Fruit fly (Drosophila melanogaster) whole organism, embryonic: ENCODE measurements around the gene CG42571.

Experiments
- ATbp ChIP-seq: fragments of 200-800 bp; sonication (Bioruptor generic); optimal IDR thresholded peaks from 2 replicates; lab custom pipeline; 2017; ENCODE audit warnings: missing biosample characterization, mild to moderate bottlenecking, missing genetic modification characterization, missing genetic modification reagents
- CG1024 ChIP-seq: fragments of 200-800 bp; sonication (Bioruptor generic); IDR thresholded peaks from 2 replicates; pipeline ENCODE4 v1.3.6; 2022; ENCODE audit warnings: missing biosample characterization, missing genetic modification characterization
- CG10543 ChIP-seq: fragments of 200-800 bp; sonication (Bioruptor generic); optimal IDR thresholded peaks from 3 replicates; lab custom pipeline; 2017; ENCODE audit warnings: missing biosample characterization, mild to moderate bottlenecking, missing genetic modification characterization, moderate library complexity
- CG10979 ChIP-seq: fragments of 200-800 bp; sonication (Bioruptor generic); optimal IDR thresholded peaks from 2 replicates; lab custom pipeline; 2018; ENCODE audit warnings: missing biosample characterization, mild to moderate bottlenecking, missing genetic modification characterization, moderate library complexity
- CG12659 ChIP-seq: fragments of 200-800 bp; sonication (Bioruptor generic); optimal IDR thresholded peaks from 3 replicates; lab custom pipeline; 2017; ENCODE audit warnings: mild to moderate bottlenecking, missing biosample characterization, missing genetic modification reagents, missing genetic modification characterization
- CG13296 ChIP-seq: fragments of 200-800 bp; sonication (Bioruptor generic); optimal IDR thresholded peaks from 3 replicates; lab custom pipeline; 2018; ENCODE audit warnings: missing biosample characterization, mild to moderate bottlenecking, missing genetic modification characterization
- CG14441 ChIP-seq: fragments of 200-800 bp; sonication (Bioruptor generic); IDR thresholded peaks from 2 replicates; pipeline ENCODE4 v1.3.6; 2022; ENCODE audit warnings: missing biosample characterization, missing genetic modification characterization
- CG16813 ChIP-seq: fragments of 200-800 bp; sonication (Bioruptor generic); IDR thresholded peaks from 3 replicates; pipeline ENCODE4 v1.3.6; 2022; ENCODE audit warnings: missing biosample characterization, missing genetic modification characterization; ENCODE audit not compliant: partially characterized antibody
- CG16815 ChIP-seq: fragments of 200-800 bp; sonication (Bioruptor generic); optimal IDR thresholded peaks from 3 replicates; lab custom pipeline; 2017; ENCODE audit warnings: missing biosample characterization, mild to moderate bottlenecking, missing genetic modification characterization
- CG17359 ChIP-seq: fragments of 200-800 bp; sonication (Bioruptor generic); optimal IDR thresholded peaks from 3 replicates; lab custom pipeline; 2018; ENCODE audit warnings: missing biosample characterization, mild to moderate bottlenecking, missing genetic modification characterization, moderate library complexity
- CG17385 ChIP-seq: fragments of 200-800 bp; sonication (Bioruptor generic); optimal IDR thresholded peaks from 3 replicates; lab custom pipeline; 2018; ENCODE audit warnings: missing biosample characterization, mild to moderate bottlenecking, missing genetic modification characterization
- CG18262 ChIP-seq: fragments of 200-800 bp; optimal IDR thresholded peaks from 3 replicates; lab custom pipeline; 2019; ENCODE audit warnings: missing biosample characterization, mild to moderate bottlenecking, missing genetic modification characterization, moderate library complexity
- CG18476 ChIP-seq: fragments of 200-800 bp; sonication (Bioruptor generic); optimal IDR thresholded peaks from 2 replicates; lab custom pipeline; 2016; ENCODE audit warnings: missing biosample characterization, mild to moderate bottlenecking, missing genetic modification characterization
- CG2120 ChIP-seq: fragments of 200-800 bp; sonication (Bioruptor generic); optimal IDR thresholded peaks from 3 replicates; lab custom pipeline; 2016; ENCODE audit warnings: missing biosample characterization, missing genetic modification characterization
- CG2678 ChIP-seq: fragments of 200-800 bp; sonication (Bioruptor generic); optimal IDR thresholded peaks from 3 replicates; lab custom pipeline; 2019; ENCODE audit warnings: missing biosample characterization, mild to moderate bottlenecking, missing genetic modification characterization, moderate library complexity
- CG2712 ChIP-seq: fragments of 200-800 bp; optimal IDR thresholded peaks from 3 replicates; lab custom pipeline; 2019; ENCODE audit warnings: missing biosample characterization, mild to moderate bottlenecking, missing genetic modification characterization, moderate library complexity
- CG30020 ChIP-seq: fragments of 200-800 bp; optimal IDR thresholded peaks from 2 replicates; lab custom pipeline; 2019; ENCODE audit warnings: missing biosample characterization, mild to moderate bottlenecking, missing genetic modification characterization, moderate library complexity
- CG3281 ChIP-seq: fragments of 200-800 bp; sonication (Bioruptor generic); optimal IDR thresholded peaks from 3 replicates; lab custom pipeline; 2017; ENCODE audit warnings: missing biosample characterization, mild to moderate bottlenecking, missing genetic modification characterization
- CG4404 ChIP-seq: fragments of 200-800 bp; sonication (Bioruptor generic); IDR thresholded peaks from 2 replicates; pipeline ENCODE4 v1.3.6; 2022; ENCODE audit warnings: missing biosample characterization, missing genetic modification characterization
- CG5953 ChIP-seq: fragments of 200-800 bp; sonication (Bioruptor generic); IDR thresholded peaks from 2 replicates; pipeline ENCODE4 v1.3.6; 2022; ENCODE audit warnings: missing biosample characterization, missing genetic modification characterization
- CG6654 ChIP-seq: fragments of 200-800 bp; sonication (Bioruptor generic); optimal IDR thresholded peaks from 2 replicates; lab custom pipeline; 2017; ENCODE audit warnings: missing biosample characterization, mild to moderate bottlenecking, missing genetic modification characterization
- CoRest ChIP-seq: fragments of 200-800 bp; sonication (Bioruptor generic); optimal IDR thresholded peaks from 3 replicates; lab custom pipeline; 2018; ENCODE audit warnings: missing biosample characterization, mild to moderate bottlenecking, missing genetic modification characterization, moderate library complexity
- Deaf1 ChIP-seq: fragments of 200-800 bp; optimal IDR thresholded peaks from 3 replicates; lab custom pipeline; 2019; ENCODE audit warnings: missing biosample characterization, mild to moderate bottlenecking, missing genetic modification characterization, moderate library complexity
- Meics ChIP-seq: fragments of 200-800 bp; sonication (Bioruptor generic); optimal IDR thresholded peaks from 2 replicates; lab custom pipeline; 2017; ENCODE audit warnings: missing biosample characterization, mild to moderate bottlenecking, missing genetic modification characterization
- Nf-YB ChIP-seq: fragments of 200-800 bp; sonication (Bioruptor generic); optimal IDR thresholded peaks from 3 replicates; lab custom pipeline; 2019; ENCODE audit warnings: missing biosample characterization, mild to moderate bottlenecking, missing genetic modification characterization, moderate library complexity
- PHDP ChIP-seq: fragments of 200-800 bp; sonication (Bioruptor generic); optimal IDR thresholded peaks from 3 replicates; lab custom pipeline; 2018; ENCODE audit warnings: missing biosample characterization, mild to moderate bottlenecking, missing genetic modification characterization, moderate library complexity
- Six4 ChIP-seq: fragments of 200-800 bp; sonication (Bioruptor generic); optimal IDR thresholded peaks from 2 replicates; lab custom pipeline; 2016; ENCODE audit warnings: missing biosample characterization, missing genetic modification characterization
- chif ChIP-seq, 2 experiments: fragments of 200-800 bp; sonication (Bioruptor generic); optimal IDR thresholded peaks; 3 replicates each; lab custom pipeline; 2016; ENCODE audit warnings: missing biosample characterization in 2 of 2, missing genetic modification characterization in 2 of 2
- crol ChIP-seq: fragments of 200-800 bp; sonication (Bioruptor generic); IDR thresholded peaks from 2 replicates; pipeline ENCODE4 v1.3.6; 2022; ENCODE audit warnings: missing biosample characterization, missing genetic modification characterization
- cwo ChIP-seq: fragments of 200-800 bp; sonication (Bioruptor generic); optimal IDR thresholded peaks from 3 replicates; lab custom pipeline; 2017; ENCODE audit warnings: missing biosample characterization, missing genetic modification characterization, mild to moderate bottlenecking, moderate library complexity, missing genetic modification reagents
- exex ChIP-seq: fragments of 200-800 bp; sonication (Bioruptor generic); optimal IDR thresholded peaks from 4 replicates; lab custom pipeline; 2018; ENCODE audit warnings: missing biosample characterization, mild to moderate bottlenecking, missing genetic modification characterization, moderate library complexity
- gsb-n ChIP-seq: fragments of 200-800 bp; sonication (Bioruptor generic); optimal IDR thresholded peaks from 3 replicates; lab custom pipeline; 2018; ENCODE audit warnings: missing biosample characterization, mild to moderate bottlenecking, missing genetic modification characterization
- jing ChIP-seq: fragments of 200-800 bp; sonication (Bioruptor generic); optimal IDR thresholded peaks from 2 replicates; lab custom pipeline; 2018; ENCODE audit warnings: missing biosample characterization, mild to moderate bottlenecking, missing genetic modification characterization
- lab ChIP-seq: fragments of 200-800 bp; sonication (Bioruptor generic); optimal IDR thresholded peaks from 3 replicates; lab custom pipeline; 2017; ENCODE audit warnings: missing biosample characterization, missing genetic modification characterization, mild to moderate bottlenecking, moderate library complexity, missing genetic modification reagents
- lola ChIP-seq, 3 experiments: fragments of >200 bp in 2 of 3; fragments of 200-800 bp in 1 of 3; sonication (Bioruptor generic) in 1 of 3; optimal IDR thresholded peaks; 2 replicates each; lab custom pipeline; 2017 to 2019; ENCODE audit warnings: missing biosample characterization in 3 of 3, missing genetic modification characterization in 3 of 3, mild to moderate bottlenecking in 1 of 3, moderate library complexity in 1 of 3
- nau ChIP-seq: fragments of 200-800 bp; sonication (Bioruptor generic); optimal IDR thresholded peaks from 3 replicates; lab custom pipeline; 2017; ENCODE audit warnings: missing biosample characterization, mild to moderate bottlenecking, missing genetic modification characterization, missing genetic modification reagents
- nmo ChIP-seq: fragments of 200-800 bp; sonication (Bioruptor generic); optimal IDR thresholded peaks from 2 replicates; lab custom pipeline; 2018; ENCODE audit warnings: missing biosample characterization, mild to moderate bottlenecking, missing genetic modification characterization, moderate library complexity
- repo ChIP-seq: fragments of 200-800 bp; sonication (Bioruptor generic); optimal IDR thresholded peaks from 2 replicates; lab custom pipeline; 2016; ENCODE audit warnings: missing biosample characterization, missing genetic modification characterization
- scrt ChIP-seq: fragments of 200-800 bp; sonication (Bioruptor generic); optimal IDR thresholded peaks from 2 replicates; lab custom pipeline; 2018; ENCODE audit warnings: missing biosample characterization, mild to moderate bottlenecking, missing genetic modification characterization, moderate library complexity
- sd ChIP-seq: fragments of 200-800 bp; sonication (Bioruptor generic); optimal IDR thresholded peaks from 3 replicates; lab custom pipeline; 2018; ENCODE audit warnings: missing biosample characterization, mild to moderate bottlenecking, missing genetic modification characterization, moderate library complexity
- sug ChIP-seq: fragments of 200-800 bp; optimal IDR thresholded peaks from 2 replicates; lab custom pipeline; 2019; ENCODE audit warnings: missing biosample characterization, mild to moderate bottlenecking, missing genetic modification characterization, moderate library complexity
- tgo ChIP-seq: fragments of 200-800 bp; sonication (Bioruptor generic); IDR thresholded peaks from 3 replicates; pipeline ENCODE4 v1.3.6; 2022; ENCODE audit warnings: missing biosample characterization, missing genetic modification characterization
- tin ChIP-seq: fragments of 200-800 bp; sonication (Bioruptor generic); optimal IDR thresholded peaks from 3 replicates; lab custom pipeline; 2016; ENCODE audit warnings: missing biosample characterization, missing genetic modification characterization
- ttk ChIP-seq: fragments of 200-800 bp; sonication (Bioruptor generic); IDR thresholded peaks from 2 replicates; pipeline ENCODE4 v2.1.2; 2022; ENCODE audit warnings: missing biosample characterization, missing genetic modification characterization
- tx ChIP-seq: fragments of 200-800 bp; sonication (Bioruptor generic); optimal IDR thresholded peaks from 2 replicates; lab custom pipeline; 2016; ENCODE audit warnings: missing biosample characterization, missing genetic modification characterization
- usp ChIP-seq: fragments of >200 bp; optimal IDR thresholded peaks from 2 replicates; lab custom pipeline; 2017; ENCODE audit warnings: missing biosample characterization, missing genetic modification characterization
- z ChIP-seq: fragments of 200-800 bp; sonication (Bioruptor generic); IDR thresholded peaks from 3 replicates; pipeline ENCODE4 v1.3.6; 2022; ENCODE audit warnings: missing biosample characterization, missing genetic modification characterization

The CG42571 gene

dm6 chr3L:15690711-15691591 lies 25.3 kb upstream of the CG42571 start (continued):
- TF ChIP-seq tgo (GFP tag; lab: Robert Waterston, UW) (no peak), CG17385 (GFP tag; lab: Kevin White, UChicago) (peak; percentile 8), sd (tag; lab: Kevin White, UChicago) (peak; percentile 51), nau (peak; percentile 12), CG3281 (GFP tag; lab: Kevin White, UChicago) (peak; percentile 19), ttk (GFP tag; lab: Robert Waterston, UW) (peak; percentile 14; the same call in 1 of the 2 replicates), PHDP (peak; percentile 54), CG2678 (tag; lab: Kevin White, UChicago) (peak; percentile 77), sug (peak; percentile 79), cwo (GFP tag; lab: Kevin White, UChicago) (peak; percentile 65), CG16813 (GFP tag; lab: Robert Waterston, UW) (no peak), Deaf1 (peak; percentile 26), lab (GFP tag; lab: Kevin White, UChicago) (peak; percentile 28), usp (GFP tag; lab: Kevin White, UChicago) (no peak), ATbp (GFP tag; lab: Kevin White, UChicago) (peak; percentile 56), CG2712 (tag; lab: Kevin White, UChicago) (peak; percentile 64), CG10979 (tag; lab: Kevin White, UChicago) (peak; percentile 86), CG18262 (peak; percentile 71), CG30020 (tag; lab: Kevin White, UChicago) (peak; percentile 67), tx (no peak), tin (GFP tag; lab: Kevin White, UChicago) (peak; percentile 46), CG10543 (peak; percentile 28), scrt (GFP tag; lab: Kevin White, UChicago) (peak; percentile 18), lola (GFP tag; optimal IDR thresholded peaks at IDR 0.05; lab: Kevin White, UChicago) (peak in 1 of 3 experiments; percentile 35), Nf-YB (no peak), z (GFP tag; lab: Robert Waterston, UW) (peak; percentile 52; the same call in 2 of the 3 replicates), CG17359 (tag; lab: Kevin White, UChicago) (peak; percentile 35), CoRest (tag; lab: Kevin White, UChicago) (peak; percentile 44), CG18476 (GFP tag; lab: Kevin White, UChicago) (peak; percentile 55), CG13296 (GFP tag; lab: Kevin White, UChicago) (peak; percentile 30), repo (peak; percentile 3), CG1024 (GFP tag; lab: Robert Waterston, UW) (peak; percentile 31; the same call in 1 of the 2 replicates), CG12659 (peak; percentile 4), CG16815 (GFP tag; lab: Kevin White, UChicago) (no peak), CG5953 (GFP tag; lab: Robert Waterston, UW) (no peak), CG6654 (GFP tag; lab: Kevin White, UChicago) (peak; percentile 19), Meics (GFP tag; lab: Kevin White, UChicago) (peak; percentile 70), CG4404 (GFP tag; lab: Robert Waterston, UW) (no peak), jing (no peak), crol (GFP tag; lab: Robert Waterston, UW) (no peak), gsb-n (tag; lab: Kevin White, UChicago) (peak; percentile 31), CG2120 (GFP tag; lab: Kevin White, UChicago) (peak; percentile 0), nmo (GFP tag; lab: Kevin White, UChicago) (peak; percentile 49), exex (peak; percentile 56), CG14441 (0 out of 2 replicates have a peak, but pooled peaks have one; percentile 19), chif (GFP tag; optimal IDR thresholded peaks at IDR 0.05; lab: Kevin White, UChicago) (no peak), Six4 (GFP tag; lab: Kevin White, UChicago) (peak; percentile 32)
